Worm (Caenorhabditis elegans) whole organism, mixed stage, embryonic: ENCODE results near the gene F42D1.4.

Experiments used
- blmp-1 ChIP-seq: fragments of 150-350 bp; optimal IDR thresholded peaks from 2 replicates; lab custom pipeline; 2014; ENCODE audit warnings: missing biosample characterization, missing genetic modification characterization
- lin-13 ChIP-seq: fragments of 150-350 bp; optimal IDR thresholded peaks from 2 replicates; lab custom pipeline; 2014; ENCODE audit warnings: missing biosample characterization, missing genetic modification characterization
- lin-32 ChIP-seq: fragments of 200-800 bp; sonication (Bioruptor generic); optimal IDR thresholded peaks from 2 replicates; lab custom pipeline; 2018; ENCODE audit warnings: mild to moderate bottlenecking, missing genetic modification characterization, missing compliant biosample characterization
- mep-1 ChIP-seq: fragments of 150-350 bp; optimal IDR thresholded peaks from 2 replicates; lab custom pipeline; 2017; ENCODE audit warnings: missing biosample characterization, missing genetic modification reagents, missing genetic modification characterization, inconsistent platforms
- nhr-12 ChIP-seq: fragments of 150-350 bp; optimal IDR thresholded peaks from 2 replicates; lab custom pipeline; 2014; ENCODE audit warnings: missing biosample characterization, missing genetic modification characterization
- nhr-237 ChIP-seq: fragments of 150-350 bp; optimal IDR thresholded peaks from 2 replicates; lab custom pipeline; 2014; ENCODE audit warnings: missing biosample characterization, missing genetic modification characterization
- nhr-28 ChIP-seq: fragments of 150-350 bp; optimal IDR thresholded peaks from 2 replicates; lab custom pipeline; 2014; ENCODE audit warnings: missing biosample characterization, missing genetic modification characterization
- unc-39 ChIP-seq: fragments of 150-350 bp; optimal IDR thresholded peaks from 2 replicates; lab custom pipeline; 2014; ENCODE audit warnings: missing biosample characterization, missing genetic modification characterization
- unc-62 ChIP-seq: fragments of 150-350 bp; optimal IDR thresholded peaks from 2 replicates; lab custom pipeline; 2014; ENCODE audit warnings: missing biosample characterization, missing genetic modification reagents, missing genetic modification characterization
- ztf-11 ChIP-seq: fragments of 150-350 bp; optimal IDR thresholded peaks from 2 replicates; lab custom pipeline; 2014; ENCODE audit warnings: missing biosample characterization, missing genetic modification characterization

DNA sequence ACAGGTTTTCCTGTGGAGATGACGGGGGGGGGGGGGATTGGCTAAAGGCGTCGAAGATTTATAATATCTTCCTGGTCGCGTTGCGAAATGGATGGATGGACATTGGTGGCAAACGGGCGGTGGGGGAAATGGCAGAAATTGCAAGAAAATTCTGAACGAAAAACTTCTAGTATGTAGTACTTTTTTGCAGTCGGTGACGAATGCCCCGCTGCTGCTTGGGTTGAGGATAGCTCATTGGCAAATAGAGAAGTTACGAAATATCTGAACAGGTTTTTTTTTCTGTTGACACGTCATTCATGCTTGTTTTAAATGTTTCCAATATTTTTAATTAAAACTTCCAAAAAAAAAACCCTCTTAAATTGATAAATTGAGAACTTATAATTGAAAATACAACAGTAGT is 12.5 kb downstream of the F42D1.4 start:
- TF ChIP-seq nhr-28 (tag; lab: Kevin White, UChicago) (no peak), lin-13 (tag; lab: Kevin White, UChicago) (no peak), unc-62 (GFP tag; lab: Kevin White, UChicago) (no peak), nhr-12 (tag; lab: Kevin White, UChicago) (no peak), nhr-237 (tag; lab: Kevin White, UChicago) (no peak), unc-39 (tag; lab: Kevin White, UChicago) (no peak), ztf-11 (tag; lab: Kevin White, UChicago) (no peak), blmp-1 (tag; lab: Kevin White, UChicago) (no peak), lin-32 (GFP tag; lab: Kevin White, UChicago) (no peak), mep-1 (tag; lab: Kevin White, UChicago) (no peak)
